Worm (Caenorhabditis elegans): ENCODE measurements around the gene F54F2.14.

F54F2.14 gene

ce11 chrIII:8767889-8768361, 23.4 kb upstream of the F54F2.14 start, which contains the start of gene mtss-1 (continued):
- peak; percentile 50 for TF ChIP-seq hlh-30 (tag; optimal IDR thresholded peaks at IDR 0.05; ENCODE audit: insufficient read depth)
- TF ChIP-seq F49E8.2 (tag; optimal IDR thresholded peaks at IDR 0.05; ENCODE audit: borderline replicate concordance): no peak
- no peak for TF ChIP-seq php-3 (GFP tag; IDR thresholded peaks at IDR 0.05)
- no peak for TF ChIP-seq lin-29 (GFP tag; IDR thresholded peaks at IDR 0.05)
- no peak for TF ChIP-seq nhr-77 (tag; optimal IDR thresholded peaks at IDR 0.05)
- peak; percentile 51 for TF ChIP-seq duxl-1 (tag; optimal IDR thresholded peaks at IDR 0.05; ENCODE audit: poor library complexity)
- TF ChIP-seq hif-1 (tag; optimal IDR thresholded peaks at IDR 0.05): peak in 1 of 2 experiments; percentile 34
- no peak for TF ChIP-seq F26F4.8 (GFP tag; conservative IDR thresholded peaks at IDR 0.05)
- no peak for TF ChIP-seq egl-27 (tag; optimal IDR thresholded peaks at IDR 0.05)
- no peak for TF ChIP-seq ceh-32 (tag; optimal IDR thresholded peaks at IDR 0.05; ENCODE audit: poor library complexity)
- TF ChIP-seq madf-5 (GFP tag; IDR thresholded peaks at IDR 0.05): no peak
- no peak for TF ChIP-seq unc-39 (tag; optimal IDR thresholded peaks at IDR 0.05)
- TF ChIP-seq mxl-2 (GFP tag; conservative IDR thresholded peaks at IDR 0.05): no peak
- no peak for TF ChIP-seq ces-1 (GFP tag; optimal IDR thresholded peaks at IDR 0.05)
- no peak for TF ChIP-seq daf-12 (tag; optimal IDR thresholded peaks at IDR 0.05)
- peak; percentile 42 for TF ChIP-seq T20F7.1 (GFP tag; optimal IDR thresholded peaks at IDR 0.05)
- no peak for TF ChIP-seq lim-7 (GFP tag; IDR thresholded peaks at IDR 0.05)
- no peak for TF ChIP-seq Y48G9A.11 (GFP tag; IDR thresholded peaks at IDR 0.05)
- TF ChIP-seq nhr-42 (GFP tag; IDR thresholded peaks at IDR 0.05): no peak
- TF ChIP-seq T26A8.4 (GFP tag; IDR thresholded peaks at IDR 0.05): 0 out of 2 replicates have a peak, but pooled peaks have one; percentile 35
- TF ChIP-seq mdl-1 (tag; optimal IDR thresholded peaks at IDR 0.05): no peak
- no peak for TF ChIP-seq ztf-11 (tag; optimal IDR thresholded peaks at IDR 0.05)
- TF ChIP-seq tra-1 (GFP tag; IDR thresholded peaks at IDR 0.05): no peak
- TF ChIP-seq ceh-28 (tag; optimal IDR thresholded peaks at IDR 0.05): no peak
- TF ChIP-seq rbr-2 (tag; optimal IDR thresholded peaks at IDR 0.05): peak; percentile 26
- no peak for TF ChIP-seq nhr-28 (tag; optimal IDR thresholded peaks at IDR 0.05)
- no peak for TF ChIP-seq daf-19 (GFP tag; conservative IDR thresholded peaks at IDR 0.05)
- TF ChIP-seq nhr-11 (tag; optimal IDR thresholded peaks at IDR 0.05): no peak
- TF ChIP-seq nhr-41 (GFP tag; IDR thresholded peaks at IDR 0.05): no peak
- TF ChIP-seq nhr-102 (tag; optimal IDR thresholded peaks at IDR 0.05): peak; percentile 43
- TF ChIP-seq ZK546.5 (tag; optimal IDR thresholded peaks at IDR 0.05): no peak
- no peak for TF ChIP-seq zag-1 (tag; optimal IDR thresholded peaks at IDR 0.05)
- TF ChIP-seq nhr-6 (tag; optimal IDR thresholded peaks at IDR 0.05): peak; percentile 11

DNA sequence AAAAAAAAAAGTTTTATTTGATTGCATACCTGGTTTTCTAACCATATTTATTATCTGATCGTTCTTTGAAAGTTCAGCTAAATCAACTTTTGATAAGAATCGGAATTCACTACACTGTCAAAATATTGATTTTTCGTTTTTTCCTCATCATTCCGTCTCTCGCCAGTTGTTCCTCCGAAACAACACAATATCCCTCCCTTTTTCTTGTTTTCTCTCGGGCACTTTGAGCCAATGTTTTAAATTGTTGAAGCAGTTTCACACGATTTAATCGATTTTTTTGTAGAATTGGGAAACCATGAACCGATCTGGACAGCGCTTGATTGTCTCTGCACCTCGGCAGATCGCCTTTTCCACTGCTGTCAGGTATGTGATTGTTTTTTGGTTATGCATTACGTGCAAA, 22.1 kb upstream of the F54F2.14 start, which contains the start of gene K02D10.1:
Gene K02D10.1, plus strand, starts transcription at position 284 of the 400 bp plus-strand sequence.
- TF ChIP-seq daf-16 (GFP tag; optimal IDR thresholded peaks at IDR 0.05) (no peak), daf-16 (tag; optimal IDR thresholded peaks at IDR 0.05) (peak; percentile 26), daf-12 (tag; optimal IDR thresholded peaks at IDR 0.05) (no peak), Y105C5A.15 (GFP tag; IDR thresholded peaks at IDR 0.05) (no peak), D1046.2 (GFP tag; IDR thresholded peaks at IDR 0.05) (no peak), ceh-32 (tag; optimal IDR thresholded peaks at IDR 0.05; ENCODE audit: poor library complexity) (no peak), F10B5.3 (tag; optimal IDR thresholded peaks at IDR 0.05) (no peak), dmd-9 (GFP tag; IDR thresholded peaks at IDR 0.05) (no peak), lim-7 (GFP tag; IDR thresholded peaks at IDR 0.05) (no peak), attf-4 (tag; optimal IDR thresholded peaks at IDR 0.05) (no peak), lir-3 (tag; optimal IDR thresholded peaks at IDR 0.05) (no peak), mes-2 (tag; optimal IDR thresholded peaks at IDR 0.05; ENCODE audit: poor library complexity, severe bottlenecking) (no peak), aha-1 (tag) (peak; percentile 81), nhr-111 (GFP tag; optimal IDR thresholded peaks at IDR 0.05) (no peak), madf-9 (GFP tag; conservative IDR thresholded peaks at IDR 0.05) (no peak), F26F4.8 (GFP tag; conservative IDR thresholded peaks at IDR 0.05) (no peak), nhr-28 (tag; optimal IDR thresholded peaks at IDR 0.05) (no peak), lin-39 (tag; optimal IDR thresholded peaks at IDR 0.05) (no peak), daf-19 (GFP tag; conservative IDR thresholded peaks at IDR 0.05) (no peak), skn-1 (tag; optimal IDR thresholded peaks at IDR 0.05) (no peak), dve-1 (tag; optimal IDR thresholded peaks at IDR 0.05; ENCODE audit: insufficient read depth) (no peak), hlh-11 (tag; optimal IDR thresholded peaks at IDR 0.05) (no peak), jun-1 (tag; optimal IDR thresholded peaks at IDR 0.05) (no peak), pha-4 (GFP tag; IDR thresholded peaks at IDR 0.05) (no peak), pha-4 (tag; optimal IDR thresholded peaks at IDR 0.05) (no peak)
